Fruit fly (Drosophila melanogaster): ENCODE results near the gene CG9300.

dm6 chr3L:19518232-19518631 lies 34.0 kb upstream of the CG9300 start, which contains the start of gene Cpr76Ba:
- TF ChIP-seq Sin3A (optimal IDR thresholded peaks at IDR 0.05) (no peak), ttk (optimal IDR thresholded peaks at IDR 0.05) (no peak)
